Worm (Caenorhabditis elegans) whole organism, L1 larva: Measurements from ENCODE around the gene ifp-1.

Experiments used
- C04F5.9 ChIP-seq: sonication (generic microtip); optimal IDR thresholded peaks from 2 replicates; lab custom pipeline; 2016; ENCODE audit warnings: missing genetic modification characterization, missing compliant biosample characterization
- C16A3.4 ChIP-seq: fragments of 150-350 bp; optimal IDR thresholded peaks from 2 replicates; lab custom pipeline; 2014; ENCODE audit warnings: missing biosample characterization, missing genetic modification characterization
- C34B4.2 ChIP-seq: sonication (generic microtip); optimal IDR thresholded peaks from 2 replicates; lab custom pipeline; 2017; ENCODE audit warnings: mild to moderate bottlenecking, missing genetic modification characterization, missing compliant biosample characterization
- aha-1 ChIP-seq: fragments of 150-350 bp; optimal IDR thresholded peaks from 2 replicates; lab custom pipeline; 2014; ENCODE audit warnings: missing biosample characterization, missing genetic modification characterization
- aly-2 ChIP-seq: fragments of 150-350 bp; optimal IDR thresholded peaks from 2 replicates; lab custom pipeline; 2014; ENCODE audit warnings: missing biosample characterization, missing genetic modification characterization
- ama-1 ChIP-seq: fragments of 150-350 bp; optimal IDR thresholded peaks from 2 replicates; lab custom pipeline; 2014
- blmp-1 ChIP-seq: fragments of 150-350 bp; optimal IDR thresholded peaks from 2 replicates; lab custom pipeline; 2014; ENCODE audit warnings: missing biosample characterization, missing genetic modification characterization
- ceh-8 ChIP-seq: fragments of 200-800 bp; sonication (Bioruptor generic); optimal IDR thresholded peaks from 2 replicates; lab custom pipeline; 2018; ENCODE audit warnings: mild to moderate bottlenecking, missing genetic modification characterization, moderate library complexity, missing compliant biosample characterization
- ceh-82 ChIP-seq, 3 experiments: fragments of 150-350 bp in 1 of 3; sonication (generic microtip) in 2 of 3; optimal IDR thresholded peaks; 2 replicates each; lab custom pipeline; 2014 to 2017; ENCODE audit warnings: missing biosample characterization in 3 of 3, missing genetic modification characterization in 3 of 3
- ceh-90 ChIP-seq: sonication (generic microtip); optimal IDR thresholded peaks from 2 replicates; lab custom pipeline; 2016; ENCODE audit warnings: missing genetic modification characterization, missing compliant biosample characterization
- ces-1 ChIP-seq: fragments of 150-350 bp; optimal IDR thresholded peaks from 2 replicates; lab custom pipeline; 2014; ENCODE audit warnings: missing biosample characterization, missing genetic modification reagents, missing genetic modification characterization
- dpl-1 ChIP-seq, 3 experiments: fragments of 150-350 bp in 2 of 3; sonication (generic microtip) in 1 of 3; optimal IDR thresholded peaks; 2 replicates each; lab custom pipeline; 2014 to 2017; ENCODE audit warnings: missing biosample characterization in 3 of 3, missing genetic modification characterization in 3 of 3, missing genetic modification reagents in 3 of 3
- dsc-1 ChIP-seq: sonication (generic microtip); optimal IDR thresholded peaks from 2 replicates; lab custom pipeline; 2016; ENCODE audit warnings: mild to moderate bottlenecking, missing genetic modification characterization, missing compliant biosample characterization
- efl-1 ChIP-seq, 4 experiments: fragments of 150-350 bp; optimal IDR thresholded peaks in 3 of 4; peaks in 1 of 4; 1 replicate in 1 of 4; 2 replicates in 3 of 4; lab custom pipeline; 2014; ENCODE audit warnings: missing biosample characterization in 2 of 4, missing genetic modification characterization in 2 of 4, missing genetic modification reagents in 2 of 4
- elt-3 ChIP-seq, 6 experiments: fragments of 150-350 bp in 1 of 6; sonication (generic microtip); optimal IDR thresholded peaks; 2 replicates each; lab custom pipeline; 2017 to 2018; ENCODE audit warnings: missing biosample characterization in 6 of 6, missing genetic modification characterization in 6 of 6, inconsistent platforms in 1 of 6
- ets-5 ChIP-seq: fragments of 200-800 bp; sonication (Bioruptor generic); IDR thresholded peaks from 2 replicates; pipeline ENCODE4 v1.3.6; 2022; ENCODE audit warnings: missing genetic modification characterization, missing compliant biosample characterization
- fos-1 ChIP-seq: fragments of 150-350 bp; optimal IDR thresholded peaks from 2 replicates; lab custom pipeline; 2014; ENCODE audit warnings: missing biosample characterization, missing genetic modification characterization
- hlh-17 ChIP-seq: fragments of 200-800 bp; sonication (Bioruptor generic); optimal IDR thresholded peaks from 2 replicates; lab custom pipeline; 2018; ENCODE audit warnings: missing genetic modification characterization, mild to moderate bottlenecking, missing compliant biosample characterization, moderate library complexity, borderline replicate concordance
- irx-1 ChIP-seq: sonication (generic microtip); optimal IDR thresholded peaks from 2 replicates; lab custom pipeline; 2016; ENCODE audit warnings: missing genetic modification characterization, missing compliant biosample characterization
- isw-1 ChIP-seq: fragments of 200-800 bp; sonication (Bioruptor generic); IDR thresholded peaks from 2 replicates; pipeline ENCODE4 v1.3.6; 2022; ENCODE audit warnings: missing genetic modification characterization, missing compliant biosample characterization
- jun-1 ChIP-seq: fragments of 150-350 bp; optimal IDR thresholded peaks from 2 replicates; lab custom pipeline; 2014; ENCODE audit warnings: missing biosample characterization, missing genetic modification reagents, missing genetic modification characterization
- lin-14 ChIP-seq: fragments of 200-800 bp; sonication (Bioruptor generic); optimal IDR thresholded peaks from 2 replicates; lab custom pipeline; 2018; ENCODE audit warnings: mild to moderate bottlenecking, missing genetic modification characterization, moderate library complexity, missing compliant biosample characterization
- lin-35 ChIP-seq, 2 experiments: fragments of 150-350 bp; optimal IDR thresholded peaks; 2 replicates each; lab custom pipeline; 2014; ENCODE audit warnings: missing biosample characterization in 2 of 2, missing genetic modification characterization in 2 of 2, missing genetic modification reagents in 2 of 2
- lir-3 ChIP-seq: sonication (generic microtip); optimal IDR thresholded peaks from 2 replicates; lab custom pipeline; 2016; ENCODE audit warnings: mild to moderate bottlenecking, missing genetic modification characterization, moderate library complexity, missing compliant biosample characterization; ENCODE audit not compliant: poor library complexity
- mep-1 ChIP-seq: fragments of 150-350 bp; optimal IDR thresholded peaks from 2 replicates; lab custom pipeline; 2014; ENCODE audit warnings: missing biosample characterization, missing genetic modification characterization
- nhr-12 ChIP-seq: sonication (generic microtip); optimal IDR thresholded peaks from 2 replicates; lab custom pipeline; 2017; ENCODE audit warnings: missing biosample characterization, missing genetic modification characterization
- nhr-19 ChIP-seq: fragments of 200-800 bp; sonication (Bioruptor generic); conservative IDR thresholded peaks from 2 replicates; pipeline ENCODE4 v1.3.6; 2022; ENCODE audit warnings: missing genetic modification characterization, missing compliant biosample characterization
- nhr-20 ChIP-seq: sonication (generic microtip); optimal IDR thresholded peaks from 2 replicates; lab custom pipeline; 2016; ENCODE audit warnings: mild to moderate bottlenecking, missing genetic modification characterization, missing compliant biosample characterization
- nhr-71 ChIP-seq: sonication (generic microtip); optimal IDR thresholded peaks from 2 replicates; lab custom pipeline; 2016; ENCODE audit warnings: mild to moderate bottlenecking, missing genetic modification characterization, moderate library complexity, missing compliant biosample characterization
- nhr-90 ChIP-seq: sonication (generic microtip); optimal IDR thresholded peaks from 2 replicates; lab custom pipeline; 2016; ENCODE audit warnings: mild to moderate bottlenecking, missing genetic modification characterization, missing compliant biosample characterization; ENCODE audit not compliant: poor library complexity
- pqm-1 ChIP-seq: sonication (generic microtip); optimal IDR thresholded peaks from 3 replicates; lab custom pipeline; 2017; ENCODE audit warnings: missing biosample characterization, missing genetic modification characterization
- skn-1 ChIP-seq: fragments of 150-350 bp; optimal IDR thresholded peaks from 2 replicates; lab custom pipeline; 2014; ENCODE audit warnings: missing biosample characterization, missing genetic modification characterization
- sptf-1 ChIP-seq: fragments of 150-350 bp; optimal IDR thresholded peaks from 2 replicates; lab custom pipeline; 2014; ENCODE audit warnings: missing biosample characterization, missing genetic modification characterization
- swsn-7 ChIP-seq: sonication (generic microtip); optimal IDR thresholded peaks from 2 replicates; lab custom pipeline; 2016; ENCODE audit warnings: missing genetic modification characterization, missing compliant biosample characterization
- unc-62 ChIP-seq: fragments of 150-350 bp; optimal IDR thresholded peaks from 2 replicates; lab custom pipeline; 2014; ENCODE audit warnings: missing biosample characterization, missing genetic modification reagents, missing genetic modification characterization
- unc-98 ChIP-seq: fragments of 200-800 bp; sonication (Bioruptor generic); IDR thresholded peaks from 2 replicates; pipeline ENCODE4 v1.3.6; 2022; ENCODE audit warnings: missing genetic modification characterization, missing compliant biosample characterization
- zip-4 ChIP-seq: fragments of 200-800 bp; sonication (Bioruptor generic); optimal IDR thresholded peaks from 2 replicates; lab custom pipeline; 2018; ENCODE audit warnings: mild to moderate bottlenecking, missing genetic modification characterization, moderate library complexity, missing compliant biosample characterization
- ztf-11 ChIP-seq, 2 experiments: sonication (generic microtip); optimal IDR thresholded peaks; 2 replicates each; lab custom pipeline; 2016 to 2017; ENCODE audit warnings: missing genetic modification characterization in 2 of 2, missing biosample characterization in 1 of 2, missing compliant biosample characterization in 1 of 2
- ztf-4 ChIP-seq: fragments of 150-350 bp; optimal IDR thresholded peaks from 2 replicates; lab custom pipeline; 2014; ENCODE audit warnings: missing biosample characterization, missing genetic modification characterization

The ifp-1 gene

ce11 chrX:9637700-9638099 lies 42.3 kb downstream of the ifp-1 start (continued):
- TF ChIP-seq ztf-11 (tag; optimal IDR thresholded peaks at IDR 0.05; lab: Kevin White, UChicago) (no peak), skn-1 (tag; lab: Kevin White, UChicago) (peak; percentile 15), dpl-1 (GFP tag; optimal IDR thresholded peaks at IDR 0.05; lab: Kevin White, UChicago) (peak in 1 of 3 experiments; percentile 10), mep-1 (tag; lab: Kevin White, UChicago) (no peak), nhr-90 (tag; lab: Kevin White, UChicago) (peak; percentile 16), ceh-82 (tag; optimal IDR thresholded peaks at IDR 0.05; lab: Kevin White, UChicago) (peak; percentile 11 to 24 (median 20)), nhr-19 (peak; percentile 48; the same call in 1 of the 2 replicates), aly-2 (tag; lab: Kevin White, UChicago) (peak; percentile 11), zip-4 (GFP tag; lab: Kevin White, UChicago) (no peak), C34B4.2 (tag; lab: Kevin White, UChicago) (no peak), aha-1 (no peak), swsn-7 (tag; lab: Kevin White, UChicago) (peak; percentile 23), irx-1 (tag; lab: Kevin White, UChicago) (peak; percentile 13), hlh-17 (GFP tag; lab: Kevin White, UChicago) (no peak), ztf-4 (tag; lab: Kevin White, UChicago) (peak; percentile 19), efl-1 (optimal IDR thresholded peaks at IDR 0.05; lab: Kevin White, UChicago) (no peak), efl-1 (GFP tag; optimal IDR thresholded peaks at IDR 0.05 in 1 of 2; lab: Kevin White, UChicago) (peak in 1 of 2 experiments; percentile 80), nhr-71 (tag; lab: Kevin White, UChicago) (peak; percentile 63)

ce11 chrX:9637137-9637536 lies 42.8 kb downstream of the ifp-1 start:
- no peak for TF ChIP-seq fos-1 (tag; lab: Kevin White, UChicago)
- peak in 1 of 3 experiments; percentile 2 for TF ChIP-seq ceh-82 (tag; optimal IDR thresholded peaks at IDR 0.05; lab: Kevin White, UChicago)
- TF ChIP-seq blmp-1 (tag; lab: Kevin White, UChicago), result peak; percentile 25
- TF ChIP-seq lin-35 (GFP tag; optimal IDR thresholded peaks at IDR 0.05; lab: Kevin White, UChicago), result peak in 1 of 2 experiments; percentile 5
- TF ChIP-seq lin-14, result peak; percentile 20
- no peak for TF ChIP-seq sptf-1
- no peak for TF ChIP-seq dsc-1
- no peak for TF ChIP-seq efl-1 (optimal IDR thresholded peaks at IDR 0.05; lab: Kevin White, UChicago)
- peak in 1 of 2 experiments; percentile 53 for TF ChIP-seq efl-1 (GFP tag; optimal IDR thresholded peaks at IDR 0.05 in 1 of 2; lab: Kevin White, UChicago)
- no peak for TF ChIP-seq C34B4.2 (tag; lab: Kevin White, UChicago)

DNA sequence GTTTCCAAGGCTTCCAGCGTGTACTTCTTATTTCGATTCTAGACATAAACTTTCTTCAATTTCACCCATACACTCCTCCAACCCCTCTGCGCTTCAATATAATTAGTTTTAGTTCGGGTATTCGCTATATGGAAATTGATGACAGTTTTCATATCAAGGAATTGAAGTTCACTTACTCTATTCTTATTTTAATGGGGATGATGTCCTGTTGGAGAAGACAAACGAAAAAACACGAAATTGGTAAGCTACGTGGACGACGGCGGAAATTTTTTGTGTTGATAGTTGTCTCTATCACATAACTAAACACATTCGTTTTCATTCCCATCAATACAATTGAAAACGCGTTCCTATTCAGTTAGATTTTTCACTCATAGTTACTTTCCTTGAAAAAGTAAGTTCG lies 44.6 kb downstream of the ifp-1 start, which contains the start of gene F34H10.5:
TSS of gene F34H10.5 (plus strand) at position 301 of the 400 bp plus-strand sequence.
- TF ChIP-seq ces-1 (GFP tag; lab: Kevin White, UChicago), result no peak
- no peak for TF ChIP-seq sptf-1
- no peak for TF ChIP-seq ama-1
- no peak for TF ChIP-seq isw-1 (GFP tag; lab: Robert Waterston, UW)
- no peak for TF ChIP-seq elt-3 (tag; optimal IDR thresholded peaks at IDR 0.05; lab: Kevin White, UChicago)
- TF ChIP-seq nhr-12 (tag; lab: Kevin White, UChicago), result no peak
- no peak for TF ChIP-seq unc-98
- no peak for TF ChIP-seq unc-62 (GFP tag; lab: Kevin White, UChicago)
- TF ChIP-seq C16A3.4 (tag; lab: Kevin White, UChicago), result no peak

ce11 chrX:9634925-9635324 lies 45.0 kb downstream of the ifp-1 start, which contains the start of gene F34H10.3:
TSS of gene F34H10.3 (minus strand) at chrX:9635025.
- no peak for TF ChIP-seq pqm-1
- no peak for TF ChIP-seq ceh-82 (tag; optimal IDR thresholded peaks at IDR 0.05; lab: Kevin White, UChicago)
- no peak for TF ChIP-seq aha-1
- no peak for TF ChIP-seq nhr-20
- no peak for TF ChIP-seq dsc-1
- TF ChIP-seq ets-5 (GFP tag; lab: Robert Waterston, UW), result no peak
- TF ChIP-seq efl-1 (optimal IDR thresholded peaks at IDR 0.05; lab: Kevin White, UChicago), result no peak
- no peak for TF ChIP-seq efl-1 (GFP tag; optimal IDR thresholded peaks at IDR 0.05 in 1 of 2; lab: Kevin White, UChicago)
- TF ChIP-seq jun-1 (tag; lab: Kevin White, UChicago), result no peak
- TF ChIP-seq ceh-90 (tag; lab: Kevin White, UChicago), result no peak
- no peak for TF ChIP-seq ceh-8
- no peak for TF ChIP-seq C04F5.9 (tag; lab: Kevin White, UChicago)
- no peak for TF ChIP-seq lir-3 (tag; lab: Kevin White, UChicago)
